Fruit fly (Drosophila melanogaster) S2 (cell line): ENCODE results near the gene P5cr-2.

Experiments used
- CG8478 ChIP-seq: fragments of >200 bp; optimal IDR thresholded peaks from 2 replicates; lab custom pipeline; 2018
- CTCF ChIP-seq, 2 experiments: fragments of >200 bp; optimal IDR thresholded peaks; 2 replicates each; lab custom pipeline; 2018

Gene P5cr-2

DNA sequence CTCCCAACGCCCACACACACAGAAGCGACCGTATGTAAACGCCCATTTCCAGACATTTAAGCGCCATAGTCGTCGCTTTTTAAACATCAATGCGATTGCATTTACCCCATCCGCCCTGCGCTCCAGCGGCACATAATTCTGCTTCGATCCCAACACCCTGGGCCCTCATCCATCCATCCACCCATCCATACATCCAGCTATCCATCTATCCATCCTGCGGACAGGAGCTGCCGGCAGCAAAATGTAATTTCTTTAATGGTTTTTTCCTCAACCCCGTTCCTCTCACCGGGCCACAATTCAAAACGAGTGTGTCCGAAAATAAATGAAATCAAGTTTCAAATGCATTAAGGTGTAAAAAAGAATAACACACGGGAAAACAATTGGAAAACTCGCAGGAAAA lies 15.4 kb downstream of the P5cr-2 start:
- TF ChIP-seq CTCF (optimal IDR thresholded peaks at IDR 0.05; lab: Kevin White, UChicago) (no peak), CG8478 (no peak)

DNA sequence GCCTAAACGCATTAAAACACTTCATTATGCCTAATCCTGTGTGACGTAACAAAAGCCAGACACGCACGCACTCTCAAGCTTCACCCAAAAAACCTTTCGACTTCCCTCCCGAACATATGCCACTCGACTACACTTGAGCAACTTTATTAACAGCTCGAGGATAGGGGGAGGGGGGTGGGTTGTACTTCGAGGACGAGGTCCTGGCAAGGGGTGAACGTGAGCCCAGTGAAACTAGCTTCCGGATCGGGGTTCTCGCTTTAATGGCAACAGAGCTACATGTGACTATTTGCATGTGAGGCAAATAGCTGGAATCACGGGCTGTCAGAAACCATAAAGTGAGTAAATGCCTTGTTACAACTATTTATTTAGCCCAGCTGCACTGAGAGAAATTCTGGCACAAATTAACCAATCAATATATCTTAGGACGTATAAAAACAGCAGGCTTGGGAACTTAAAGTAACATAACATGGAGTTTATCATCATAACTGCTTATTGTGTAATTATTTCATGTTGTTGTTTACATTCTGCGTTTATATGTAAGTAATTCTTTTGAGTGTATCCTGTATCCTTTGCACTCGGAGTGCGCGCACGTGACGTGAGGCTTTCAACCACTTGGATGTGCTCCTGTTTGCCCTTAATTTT lies 16.3 kb downstream of the P5cr-2 start:
- no peak for TF ChIP-seq CTCF (optimal IDR thresholded peaks at IDR 0.05; lab: Kevin White, UChicago)
- TF ChIP-seq CG8478: no peak

DNA sequence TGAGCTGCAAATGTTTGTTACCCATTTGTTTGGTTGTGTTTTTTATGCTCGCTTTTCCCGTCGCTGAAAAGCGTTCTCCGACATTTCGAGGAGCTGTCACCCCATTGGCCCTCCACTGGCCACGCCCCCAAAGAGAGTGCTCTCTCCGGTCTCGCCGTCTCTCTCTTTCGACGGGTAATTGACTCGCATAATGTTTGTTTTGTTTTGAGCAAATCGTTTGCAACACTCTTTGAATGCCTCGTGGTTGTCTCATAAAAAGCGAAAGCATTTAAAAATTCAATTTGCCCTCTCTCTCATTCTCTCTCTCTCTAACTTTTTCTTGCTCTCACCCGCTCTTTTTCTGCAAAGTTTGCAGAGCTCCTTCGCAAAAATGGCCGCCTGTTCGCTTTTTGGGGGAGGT lies 22.9 kb downstream of the P5cr-2 start:
- TF ChIP-seq CTCF (optimal IDR thresholded peaks at IDR 0.05; lab: Kevin White, UChicago): no peak

DNA sequence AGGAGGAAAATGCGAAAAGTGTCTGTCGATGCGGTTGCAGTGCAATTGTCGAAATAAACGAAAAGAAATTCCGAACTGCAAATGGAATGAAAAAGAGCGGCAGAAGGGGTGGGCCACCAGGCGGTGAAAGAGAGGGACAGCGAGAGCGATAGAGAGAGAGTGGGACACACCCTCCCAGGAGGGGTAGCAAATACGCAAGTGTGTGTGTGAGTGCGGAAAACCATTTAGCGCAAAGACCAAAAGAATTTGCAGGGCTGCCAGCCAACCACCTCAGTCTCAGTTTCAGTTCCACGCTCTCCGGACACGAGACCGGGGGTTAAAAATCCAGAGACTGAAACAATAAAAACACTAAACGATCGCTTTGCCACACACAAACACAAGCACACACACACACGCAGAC lies 24.0 kb downstream of the P5cr-2 start, which contains the start of gene Hmx:
Gene Hmx (plus strand): TSS at position 301 of the 400 bp plus-strand sequence.
- TF ChIP-seq CTCF (optimal IDR thresholded peaks at IDR 0.05; lab: Kevin White, UChicago) (no peak), CG8478 (no peak)

DNA sequence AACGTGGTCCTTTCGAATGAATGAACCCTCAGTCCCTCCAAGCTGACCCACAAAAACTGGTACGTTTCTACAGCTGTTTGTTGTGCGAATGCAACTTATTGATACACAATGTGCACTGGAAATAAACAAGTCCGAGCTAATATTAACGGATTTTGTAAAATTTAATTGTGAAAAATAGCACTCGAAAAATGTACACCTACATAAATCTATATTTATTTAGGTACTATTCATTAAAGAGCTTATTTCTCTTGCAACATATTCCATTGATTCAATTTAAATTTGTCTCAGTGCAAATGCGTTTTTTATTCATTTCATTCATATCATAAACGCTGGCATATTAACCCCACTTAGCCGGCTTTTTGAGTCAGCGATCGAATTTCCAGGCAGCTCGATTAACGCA lies 26.6 kb downstream of the P5cr-2 start:
- no peak for TF ChIP-seq CG8478
- TF ChIP-seq CTCF (optimal IDR thresholded peaks at IDR 0.05; lab: Kevin White, UChicago): no peak

DNA sequence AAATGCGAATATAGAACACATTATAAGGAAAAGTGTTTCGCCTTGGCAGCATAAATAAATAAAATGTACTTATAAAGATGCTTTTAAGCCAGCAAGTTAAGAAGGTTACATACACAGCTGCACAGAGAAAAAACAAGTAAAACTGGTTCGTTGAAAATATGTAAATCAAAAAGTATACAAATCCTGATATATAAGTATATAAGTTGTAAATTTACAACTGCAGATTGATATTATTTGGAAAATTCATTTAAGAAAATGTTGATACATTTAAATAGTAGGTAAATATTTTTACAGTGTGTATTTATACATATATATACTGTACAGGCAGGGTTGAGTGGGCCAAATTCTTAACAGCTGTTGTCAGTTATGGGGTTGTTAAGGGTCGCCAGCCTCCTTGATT lies 30.2 kb downstream of the P5cr-2 start:
- TF ChIP-seq CTCF (optimal IDR thresholded peaks at IDR 0.05; lab: Kevin White, UChicago): no peak
- TF ChIP-seq CG8478: no peak

DNA sequence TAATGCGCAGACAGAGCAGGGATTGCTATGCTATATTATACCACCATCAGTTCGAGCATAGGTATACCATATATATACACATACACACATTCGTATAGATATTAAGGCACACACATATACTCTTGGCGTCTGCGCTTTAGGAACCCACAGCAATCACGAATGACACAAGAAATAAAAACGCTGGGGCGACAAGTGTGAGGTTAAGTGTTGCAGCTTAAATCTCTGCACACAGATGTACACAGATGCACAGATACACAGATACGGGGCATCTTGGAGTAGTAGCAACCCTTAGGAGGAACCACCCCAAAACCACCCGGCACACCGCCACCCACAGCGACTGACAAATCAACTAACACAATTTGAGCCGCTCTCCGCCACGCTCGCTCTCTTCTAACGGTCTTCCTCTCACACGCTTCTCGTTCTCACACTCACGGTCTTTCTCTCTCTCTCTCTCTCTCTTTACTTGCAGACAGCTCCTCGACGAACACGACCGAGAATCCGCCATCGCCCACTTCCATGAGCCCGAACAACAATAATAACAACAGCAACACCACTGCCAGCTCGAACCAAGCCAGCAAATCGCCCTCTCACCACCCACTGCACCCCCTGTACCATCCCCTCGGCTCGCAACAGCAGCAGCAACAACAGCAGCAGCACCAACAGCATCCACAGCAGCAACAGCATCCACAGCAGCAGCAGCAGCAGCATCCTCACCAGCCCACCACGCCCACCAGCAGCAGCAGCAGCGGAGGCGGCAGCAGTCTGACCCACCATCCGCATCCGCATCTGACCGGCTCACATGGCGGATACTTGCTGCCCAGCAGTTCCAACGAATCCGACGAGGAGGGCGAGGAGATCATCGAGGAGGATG lies 32.2 kb downstream of the P5cr-2 start:
- no peak for TF ChIP-seq CTCF (optimal IDR thresholded peaks at IDR 0.05; lab: Kevin White, UChicago)
- no peak for TF ChIP-seq CG8478

DNA sequence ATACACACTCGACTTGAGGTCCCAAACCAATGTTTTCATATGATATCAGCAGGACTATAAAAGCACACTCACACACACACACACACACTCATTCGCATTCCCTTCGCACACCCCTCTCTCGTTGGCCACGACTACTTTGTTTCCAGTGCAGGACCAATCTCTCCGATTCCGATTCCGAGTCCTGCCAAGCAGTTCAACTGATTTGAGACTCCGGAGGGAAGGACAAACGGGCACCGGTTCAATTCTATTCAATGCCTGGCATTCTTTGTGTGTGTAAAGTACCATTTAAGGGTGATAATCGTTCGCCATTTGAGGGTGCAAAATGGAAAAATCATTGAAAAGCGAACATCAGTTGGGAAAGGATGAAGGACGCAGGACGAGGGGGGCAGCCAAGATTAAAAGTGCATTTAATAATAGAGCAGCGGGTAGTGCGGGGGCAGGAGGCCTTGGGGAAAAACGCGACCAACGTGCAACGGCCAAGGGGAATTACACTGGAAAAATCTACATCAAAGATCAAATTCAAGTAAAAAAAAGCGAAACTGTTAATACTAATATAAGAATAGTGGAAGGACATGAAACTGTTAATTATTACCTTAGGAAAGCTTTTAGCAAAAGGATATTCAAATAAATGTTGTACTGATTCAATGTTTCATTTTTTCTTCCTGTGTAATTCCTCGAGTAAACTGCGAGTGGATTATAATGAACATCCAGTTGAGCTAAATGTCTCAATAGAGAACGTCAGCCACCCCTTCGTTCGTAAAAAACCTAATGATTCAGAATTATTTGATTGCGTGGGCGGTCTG lies 49.2 kb downstream of the P5cr-2 start:
- no peak for TF ChIP-seq CG8478
- no peak for TF ChIP-seq CTCF (optimal IDR thresholded peaks at IDR 0.05; lab: Kevin White, UChicago)
